Worm (Caenorhabditis elegans) whole organism, L4 larva: ENCODE measurements around the gene F41G3.10.

Source experiments
- aly-2 ChIP-seq: sonication (generic microtip); optimal IDR thresholded peaks from 2 replicates; lab custom pipeline; 2018; ENCODE audit warnings: missing biosample characterization, missing genetic modification characterization
- ceh-32 ChIP-seq: sonication (generic microtip); optimal IDR thresholded peaks from 2 replicates; lab custom pipeline; 2016; ENCODE audit warnings: mild to moderate bottlenecking, missing genetic modification characterization, missing compliant biosample characterization; ENCODE audit not compliant: poor library complexity
- nhr-11 ChIP-seq: fragments of 150-350 bp; optimal IDR thresholded peaks from 2 replicates; lab custom pipeline; 2014; ENCODE audit warnings: missing biosample characterization, missing genetic modification characterization
- pqm-1 ChIP-seq: sonication (generic microtip); optimal IDR thresholded peaks from 2 replicates; lab custom pipeline; 2017; ENCODE audit warnings: missing biosample characterization, missing genetic modification characterization

DNA sequence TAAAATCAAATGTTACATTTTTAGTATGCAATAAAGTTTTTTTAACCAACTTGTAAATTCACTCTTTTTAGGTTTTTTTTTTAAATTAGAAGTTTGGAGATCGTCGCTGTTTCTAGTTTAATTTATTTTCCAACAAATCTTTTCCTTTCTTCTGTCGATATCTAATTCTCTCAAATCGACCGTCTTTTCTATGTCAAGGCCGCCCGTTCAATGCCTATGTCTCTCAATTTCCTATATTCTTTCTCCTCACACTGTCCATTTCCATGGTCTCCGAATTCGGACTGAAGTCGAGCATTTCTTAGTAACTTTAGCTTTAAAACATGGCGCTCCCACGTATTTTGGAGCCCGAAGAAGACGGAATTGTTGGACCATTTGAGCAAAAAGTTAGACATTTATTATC lies 32.7 kb downstream of the F41G3.10 start, which contains the start of the genes T14B4.5 and T14B4.20:
- TF ChIP-seq ceh-32 (tag; lab: Kevin White, UChicago) (no peak), aly-2 (no peak), nhr-11 (no peak), pqm-1 (tag; lab: Kevin White, UChicago) (no peak)
